Worm (Caenorhabditis elegans) whole organism, mixed stage, embryonic: ENCODE measurements around the gene F15B9.6.

Source experiments
- M03D4.4 ChIP-seq: sonication (generic microtip); optimal IDR thresholded peaks from 2 replicates; lab custom pipeline; 2017; ENCODE audit warnings: mild to moderate bottlenecking, missing genetic modification characterization, missing compliant biosample characterization
- bed-3 ChIP-seq: fragments of 200-800 bp; sonication (Bioruptor generic); optimal IDR thresholded peaks from 3 replicates; lab custom pipeline; 2018; ENCODE audit warnings: mild to moderate bottlenecking, missing genetic modification characterization, moderate library complexity, missing compliant biosample characterization
- ceh-39 ChIP-seq: fragments of 150-350 bp; optimal IDR thresholded peaks from 2 replicates; lab custom pipeline; 2014; ENCODE audit warnings: missing biosample characterization, missing genetic modification characterization
- ceh-43 ChIP-seq: fragments of 200-800 bp; sonication (Bioruptor generic); optimal IDR thresholded peaks from 2 replicates; lab custom pipeline; 2018; ENCODE audit warnings: mild to moderate bottlenecking, missing genetic modification characterization, moderate library complexity, missing compliant biosample characterization
- ceh-83 ChIP-seq: fragments of 200-800 bp; sonication (Bioruptor generic); optimal IDR thresholded peaks from 2 replicates; lab custom pipeline; 2018; ENCODE audit warnings: mild to moderate bottlenecking, missing genetic modification characterization, missing compliant biosample characterization
- cnd-1 ChIP-seq: fragments of 200-800 bp; sonication (Bioruptor generic); optimal IDR thresholded peaks from 2 replicates; lab custom pipeline; 2018; ENCODE audit warnings: mild to moderate bottlenecking, missing genetic modification characterization, missing compliant biosample characterization
- drap-1 ChIP-seq: fragments of 200-800 bp; sonication (Bioruptor generic); optimal IDR thresholded peaks from 3 replicates; lab custom pipeline; 2018; ENCODE audit warnings: mild to moderate bottlenecking, missing genetic modification characterization, missing compliant biosample characterization
- elt-1 ChIP-seq: sonication (generic microtip); optimal IDR thresholded peaks from 2 replicates; lab custom pipeline; 2017; ENCODE audit warnings: missing genetic modification characterization, mild to moderate bottlenecking, missing compliant biosample characterization, antibody characterized with exemption, moderate library complexity, borderline replicate concordance; ENCODE audit not compliant: insufficient read depth
- elt-3 ChIP-seq: fragments of 150-350 bp; optimal IDR thresholded peaks from 2 replicates; lab custom pipeline; 2014; ENCODE audit warnings: missing biosample characterization, missing genetic modification characterization
- ham-2 ChIP-seq: fragments of 200-800 bp; sonication (Bioruptor generic); optimal IDR thresholded peaks from 2 replicates; lab custom pipeline; 2018; ENCODE audit warnings: mild to moderate bottlenecking, missing genetic modification characterization, missing compliant biosample characterization
- hlh-1 ChIP-seq: fragments of 150-350 bp; optimal IDR thresholded peaks from 2 replicates; lab custom pipeline; 2014; ENCODE audit warnings: missing biosample characterization, missing genetic modification reagents, missing genetic modification characterization
- lin-13 ChIP-seq: fragments of 150-350 bp; optimal IDR thresholded peaks from 2 replicates; lab custom pipeline; 2014; ENCODE audit warnings: missing biosample characterization, missing genetic modification characterization
- lin-32 ChIP-seq: fragments of 200-800 bp; sonication (Bioruptor generic); optimal IDR thresholded peaks from 2 replicates; lab custom pipeline; 2018; ENCODE audit warnings: mild to moderate bottlenecking, missing genetic modification characterization, missing compliant biosample characterization
- lsy-2 ChIP-seq: fragments of 150-350 bp; optimal IDR thresholded peaks from 2 replicates; lab custom pipeline; 2014; ENCODE audit warnings: missing biosample characterization, missing genetic modification characterization
- mab-5 ChIP-seq: fragments of 150-350 bp; optimal IDR thresholded peaks from 2 replicates; lab custom pipeline; 2014; ENCODE audit warnings: missing biosample characterization, missing genetic modification characterization
- mep-1 ChIP-seq: fragments of 150-350 bp; optimal IDR thresholded peaks from 2 replicates; lab custom pipeline; 2017; ENCODE audit warnings: missing biosample characterization, missing genetic modification reagents, missing genetic modification characterization, inconsistent platforms
- nhr-12 ChIP-seq: fragments of 150-350 bp; optimal IDR thresholded peaks from 2 replicates; lab custom pipeline; 2014; ENCODE audit warnings: missing biosample characterization, missing genetic modification characterization
- nhr-2 ChIP-seq: fragments of 150-350 bp; optimal IDR thresholded peaks from 2 replicates; lab custom pipeline; 2014; ENCODE audit warnings: missing biosample characterization, missing genetic modification characterization
- nhr-237 ChIP-seq: fragments of 150-350 bp; optimal IDR thresholded peaks from 2 replicates; lab custom pipeline; 2014; ENCODE audit warnings: missing biosample characterization, missing genetic modification characterization
- nhr-76 ChIP-seq: sonication (generic microtip); optimal IDR thresholded peaks from 2 replicates; lab custom pipeline; 2017; ENCODE audit warnings: missing biosample characterization, missing genetic modification characterization
- pha-4 ChIP-seq: fragments of 150-350 bp; optimal IDR thresholded peaks from 2 replicates; lab custom pipeline; 2018; ENCODE audit warnings: missing biosample characterization, missing genetic modification reagents, missing genetic modification characterization
- sem-2 ChIP-seq: fragments of 200-800 bp; sonication (Bioruptor generic); optimal IDR thresholded peaks from 2 replicates; lab custom pipeline; 2018; ENCODE audit warnings: mild to moderate bottlenecking, missing genetic modification characterization, missing compliant biosample characterization
- sptf-1 ChIP-seq: sonication (generic microtip); optimal IDR thresholded peaks from 2 replicates; lab custom pipeline; 2017; ENCODE audit warnings: mild to moderate bottlenecking, missing genetic modification characterization, moderate library complexity, missing compliant biosample characterization
- tbx-8 ChIP-seq: fragments of 200-800 bp; sonication (Bioruptor generic); optimal IDR thresholded peaks from 2 replicates; lab custom pipeline; 2018; ENCODE audit warnings: mild to moderate bottlenecking, missing genetic modification characterization, moderate library complexity, missing compliant biosample characterization
- unc-120 ChIP-seq: sonication (generic microtip); optimal IDR thresholded peaks from 2 replicates; lab custom pipeline; 2017; ENCODE audit warnings: missing genetic modification characterization, missing compliant biosample characterization; ENCODE audit not compliant: poor library complexity, severe bottlenecking
- unc-39 ChIP-seq: fragments of 150-350 bp; optimal IDR thresholded peaks from 2 replicates; lab custom pipeline; 2014; ENCODE audit warnings: missing biosample characterization, missing genetic modification characterization
- unc-62 ChIP-seq: fragments of 150-350 bp; optimal IDR thresholded peaks from 2 replicates; lab custom pipeline; 2014; ENCODE audit warnings: missing biosample characterization, missing genetic modification reagents, missing genetic modification characterization
- zip-8 ChIP-seq: fragments of 150-350 bp; optimal IDR thresholded peaks from 2 replicates; lab custom pipeline; 2014; ENCODE audit warnings: missing biosample characterization, missing genetic modification characterization
- ztf-11 ChIP-seq: fragments of 150-350 bp; optimal IDR thresholded peaks from 2 replicates; lab custom pipeline; 2014; ENCODE audit warnings: missing biosample characterization, missing genetic modification characterization

Gene F15B9.6

ce11 chrV:13045017-13045416 is 31.1 kb downstream of the F15B9.6 start:
- TF ChIP-seq bed-3 (GFP tag; lab: Kevin White, UChicago) (no peak), M03D4.4 (tag; lab: Kevin White, UChicago) (no peak), cnd-1 (tag; lab: Kevin White, UChicago) (no peak), mab-5 (no peak), elt-1 (tag; lab: Kevin White, UChicago) (no peak), nhr-237 (tag; lab: Kevin White, UChicago) (no peak), unc-62 (no peak), zip-8 (no peak), sem-2 (GFP tag; lab: Kevin White, UChicago) (no peak), nhr-12 (tag; lab: Kevin White, UChicago) (no peak), ham-2 (no peak), elt-3 (no peak), ceh-83 (GFP tag; lab: Kevin White, UChicago) (no peak), unc-120 (no peak), nhr-2 (tag; lab: Kevin White, UChicago) (no peak), tbx-8 (no peak), ceh-39 (tag; lab: Kevin White, UChicago) (no peak)

DNA sequence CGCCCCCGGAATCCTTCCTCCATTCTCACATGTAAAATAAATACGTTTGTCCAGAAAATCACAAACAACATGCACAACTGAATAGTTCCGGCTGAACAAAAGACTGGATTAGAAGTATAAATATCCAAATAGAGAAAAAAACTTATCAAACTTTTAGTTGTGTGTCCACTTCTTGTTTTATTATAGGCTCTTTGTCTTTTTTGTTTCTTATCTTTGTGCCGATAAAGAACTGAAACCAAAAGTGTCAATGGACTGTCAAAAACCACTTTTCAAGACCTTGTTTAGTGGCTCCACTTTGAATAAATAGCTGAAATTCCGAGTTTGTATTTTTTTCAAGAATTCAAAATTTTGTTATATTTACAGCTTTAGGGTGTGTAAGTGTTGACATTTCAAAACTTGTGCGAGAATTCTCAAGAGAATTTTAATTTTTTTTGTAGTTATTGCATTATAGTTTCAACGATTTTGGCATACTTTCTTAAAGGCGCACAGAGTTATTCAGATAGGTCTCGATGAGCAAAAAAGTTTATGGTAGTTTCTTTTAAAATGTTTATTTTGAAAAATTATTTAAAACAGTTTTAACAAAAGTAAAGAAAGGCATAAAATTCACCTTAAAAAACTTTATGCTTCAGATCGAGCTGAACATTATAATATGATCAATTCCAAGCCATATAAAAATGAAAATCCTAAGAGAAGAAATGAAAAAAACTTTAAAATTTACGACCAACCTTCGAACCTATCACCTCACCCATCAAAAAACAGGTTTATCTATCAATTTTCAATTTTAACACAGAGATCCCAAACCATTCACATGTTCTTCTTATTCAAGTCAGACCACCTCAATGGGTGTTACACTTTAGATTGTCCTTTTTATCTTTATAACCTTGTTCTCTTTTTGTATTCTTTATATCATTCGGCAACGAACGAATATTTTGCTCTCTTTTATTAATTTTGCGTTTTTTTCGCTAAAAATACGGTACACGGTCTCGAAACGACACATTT is 32.5 kb downstream of the F15B9.6 start:
- TF ChIP-seq tbx-8 (no peak), ham-2 (no peak), pha-4 (tag; lab: Kevin White, UChicago) (no peak)
- TF ChIP-seq, all 35 proteins: peak for 0

DNA sequence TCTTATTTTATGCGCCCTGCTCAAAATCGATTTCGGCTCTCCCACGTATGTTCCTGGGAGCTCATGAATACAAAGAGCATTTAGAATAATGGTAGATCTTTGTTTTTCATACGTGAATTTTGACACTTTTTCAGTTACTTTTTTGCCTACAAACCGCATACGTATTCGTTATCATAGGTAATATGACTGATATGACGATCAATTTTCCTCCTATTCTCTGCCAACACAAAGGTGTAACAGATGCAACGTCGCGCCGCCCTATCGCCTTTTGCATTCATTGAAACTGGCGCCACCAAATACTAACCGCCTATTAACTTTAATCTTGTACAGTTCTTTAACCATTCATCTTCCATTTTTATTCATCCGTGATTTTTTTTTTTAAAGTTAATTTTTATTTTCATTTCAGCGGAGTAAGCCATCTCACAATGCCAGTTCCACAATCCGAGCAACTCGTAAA is 33.7 kb downstream of the F15B9.6 start, which contains the start of gene W07G4.5:
W07G4.5 (plus strand) TSS at position 407 of the 457 bp plus-strand sequence.
- TF ChIP-seq sptf-1 (tag; lab: Kevin White, UChicago) (no peak), mep-1 (tag; lab: Kevin White, UChicago) (no peak), nhr-237 (tag; lab: Kevin White, UChicago) (no peak), lsy-2 (tag; lab: Kevin White, UChicago) (no peak), zip-8 (no peak), drap-1 (GFP tag; lab: Kevin White, UChicago) (no peak), elt-3 (no peak), nhr-2 (tag; lab: Kevin White, UChicago) (no peak), pha-4 (tag; lab: Kevin White, UChicago) (no peak), ztf-11 (tag; lab: Kevin White, UChicago) (no peak)
- TF ChIP-seq, all 35 proteins: peak for 0

DNA sequence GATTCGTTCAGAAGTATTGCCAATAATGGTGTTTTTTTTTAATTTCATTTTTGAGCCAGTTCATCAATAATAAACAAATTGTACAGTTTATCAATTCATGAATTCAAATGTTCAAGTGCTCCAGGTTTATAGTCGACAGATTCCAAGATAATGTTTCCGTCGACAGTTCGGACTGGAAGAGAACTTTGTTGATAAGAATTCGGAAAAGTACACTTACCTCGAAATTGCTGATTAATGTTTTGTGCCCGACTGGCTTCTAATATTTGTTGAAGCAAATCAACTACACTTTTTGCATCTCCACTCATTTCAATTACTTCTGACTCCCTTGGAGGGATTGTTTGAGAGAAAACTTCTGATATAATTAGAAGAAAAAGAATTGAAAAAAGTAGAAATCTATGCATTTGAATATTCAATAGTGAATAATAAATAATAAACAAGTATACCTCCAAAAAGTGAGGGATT is 35.2 kb downstream of the F15B9.6 start, which contains the start of gene W07G4.8:
W07G4.8 (minus strand) TSS at position 412 of the 462 bp plus-strand sequence.
- TF ChIP-seq ztf-11 (tag; lab: Kevin White, UChicago), result no peak
- no peak for TF ChIP-seq cnd-1 (tag; lab: Kevin White, UChicago)
- no peak for TF ChIP-seq nhr-76 (tag; lab: Kevin White, UChicago)
- TF ChIP-seq, all 35 proteins: peak for 0

- no peak for TF ChIP-seq bed-3 (GFP tag; lab: Kevin White, UChicago)
- TF ChIP-seq ztf-11 (tag; lab: Kevin White, UChicago), result no peak
- TF ChIP-seq sem-2 (GFP tag; lab: Kevin White, UChicago), result no peak
- no peak for TF ChIP-seq hlh-1 (tag; lab: Kevin White, UChicago)
- TF ChIP-seq tbx-8, result no peak
- TF ChIP-seq ceh-39 (tag; lab: Kevin White, UChicago), result no peak
- TF ChIP-seq pha-4 (tag; lab: Kevin White, UChicago), result no peak
- TF ChIP-seq lin-13 (tag; lab: Kevin White, UChicago), result no peak
Observed at ce11 chrV:13053635-13054034, 39.7 kb downstream of the F15B9.6 start, which contains the start of gene srr-1. Gene srr-1, minus strand, starts transcription at chrV:13053735.

DNA sequence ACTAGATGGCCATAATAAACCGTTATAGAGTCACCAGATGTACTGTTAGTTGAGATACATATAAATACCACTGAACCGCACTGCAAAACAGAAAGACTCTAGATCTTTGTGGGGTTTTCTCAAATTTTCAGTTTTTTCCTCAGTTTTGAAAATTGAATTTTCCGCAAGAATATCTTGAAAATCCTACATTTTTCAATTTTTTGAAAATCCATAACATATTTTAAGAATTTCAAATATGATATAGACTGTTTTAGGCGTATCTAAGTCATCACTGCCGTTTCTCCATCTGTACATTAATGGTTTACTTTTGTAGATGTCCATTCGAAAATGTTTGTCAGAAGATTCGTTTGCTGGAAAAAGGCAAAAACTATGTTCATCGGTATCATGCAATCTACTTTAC is 47.9 kb downstream of the F15B9.6 start, which contains the start of gene F42E8.1:
F42E8.1 (plus strand) TSS at position 301 of the 400 bp plus-strand sequence.
- TF ChIP-seq elt-3 (no peak), ceh-83 (GFP tag; lab: Kevin White, UChicago) (no peak), sem-2 (GFP tag; lab: Kevin White, UChicago) (no peak), nhr-76 (tag; lab: Kevin White, UChicago) (no peak), zip-8 (no peak), tbx-8 (no peak), ztf-11 (tag; lab: Kevin White, UChicago) (no peak), mab-5 (no peak), nhr-2 (tag; lab: Kevin White, UChicago) (no peak), bed-3 (GFP tag; lab: Kevin White, UChicago) (no peak), unc-39 (tag; lab: Kevin White, UChicago) (no peak), nhr-12 (tag; lab: Kevin White, UChicago) (no peak), unc-120 (no peak), ceh-43 (GFP tag; lab: Kevin White, UChicago) (no peak), mep-1 (tag; lab: Kevin White, UChicago) (no peak), cnd-1 (tag; lab: Kevin White, UChicago) (no peak), lsy-2 (tag; lab: Kevin White, UChicago) (no peak), lin-32 (GFP tag; lab: Kevin White, UChicago) (no peak)
- TF ChIP-seq, all 35 proteins: peak for 0
